Worm (Caenorhabditis elegans) whole organism, L1 larva: ENCODE measurements around the gene F43C11.11.

Experiments
- jun-1 ChIP-seq: fragments of 150-350 bp; optimal IDR thresholded peaks from 2 replicates; lab custom pipeline; 2014; ENCODE audit warnings: missing biosample characterization, missing genetic modification reagents, missing genetic modification characterization
- nhr-19 ChIP-seq: fragments of 200-800 bp; sonication (Bioruptor generic); conservative IDR thresholded peaks from 2 replicates; pipeline ENCODE4 v1.3.6; 2022; ENCODE audit warnings: missing genetic modification characterization, missing compliant biosample characterization
- nhr-85 ChIP-seq: sonication (generic microtip); peaks from one replicate; lab custom pipeline; 2016; ENCODE audit warnings: missing genetic modification characterization, inconsistent platforms, missing compliant biosample characterization
- pag-3 ChIP-seq: sonication (generic microtip); optimal IDR thresholded peaks from 2 replicates; lab custom pipeline; 2017; ENCODE audit warnings: missing genetic modification characterization, mild to moderate bottlenecking, missing compliant biosample characterization, antibody characterized with exemption, borderline replicate concordance; ENCODE audit not compliant: insufficient read depth
- snpc-4 ChIP-seq: fragments of 150-350 bp; optimal IDR thresholded peaks from 2 replicates; lab custom pipeline; 2014; ENCODE audit warnings: missing biosample characterization, missing genetic modification characterization
- sox-4 ChIP-seq: sonication (generic microtip); optimal IDR thresholded peaks from 2 replicates; lab custom pipeline; 2016; ENCODE audit warnings: missing genetic modification characterization, missing compliant biosample characterization
- ztf-11 ChIP-seq, 2 experiments: sonication (generic microtip); optimal IDR thresholded peaks; 2 replicates each; lab custom pipeline; 2016 to 2017; ENCODE audit warnings: missing genetic modification characterization in 2 of 2, missing biosample characterization in 1 of 2, missing compliant biosample characterization in 1 of 2

- TF ChIP-seq pag-3 (tag; lab: Kevin White, UChicago) (no peak), nhr-85 (tag; lab: Kevin White, UChicago) (no peak), snpc-4 (tag; lab: Kevin White, UChicago) (no peak), jun-1 (tag; lab: Kevin White, UChicago) (no peak), sox-4 (no peak), ztf-11 (tag; optimal IDR thresholded peaks at IDR 0.05; lab: Kevin White, UChicago) (no peak), nhr-19 (GFP tag; lab: Robert Waterston, UW) (no peak)
Observed at ce11 chrII:2328963-2329442, 34.6 kb downstream of the F43C11.11 start, which contains the start of the genes ZK1240.8 and ZK1240.1.
